Fruit fly (Drosophila melanogaster) whole organism, embryonic: ENCODE data around the gene CG13675.

Experiments used
- Abd-B ChIP-seq: fragments of 200-800 bp; sonication (Bioruptor generic); optimal IDR thresholded peaks from 2 replicates; lab custom pipeline; 2018; ENCODE audit warnings: missing biosample characterization, mild to moderate bottlenecking, missing genetic modification characterization, moderate library complexity
- Ada2b ChIP-seq: fragments of 200-800 bp; sonication (Bioruptor generic); IDR thresholded peaks from 2 replicates; pipeline ENCODE4 v1.3.6; 2022; ENCODE audit warnings: missing biosample characterization, missing genetic modification characterization
- BEAF-32 ChIP-seq: fragments of 200-800 bp; sonication (Bioruptor generic); optimal IDR thresholded peaks from 3 replicates; lab custom pipeline; 2017; ENCODE audit warnings: missing biosample characterization, missing genetic modification characterization, mild to moderate bottlenecking, moderate library complexity, missing genetic modification reagents
- CG11504 ChIP-seq: fragments of 200-800 bp; sonication (Bioruptor generic); optimal IDR thresholded peaks from 3 replicates; lab custom pipeline; 2019; ENCODE audit warnings: missing biosample characterization, mild to moderate bottlenecking, missing genetic modification characterization, moderate library complexity
- CG11696 ChIP-seq: fragments of 200-800 bp; sonication (Bioruptor generic); IDR thresholded peaks from 2 replicates; pipeline ENCODE4 v1.3.6; 2022; ENCODE audit warnings: missing biosample characterization, missing genetic modification characterization
- CG12155 ChIP-seq: fragments of 200-800 bp; sonication (Bioruptor generic); optimal IDR thresholded peaks from 3 replicates; lab custom pipeline; 2016; ENCODE audit warnings: missing biosample characterization, missing genetic modification characterization
- CG12219 ChIP-seq: fragments of 200-800 bp; sonication (Bioruptor generic); optimal IDR thresholded peaks from 3 replicates; lab custom pipeline; 2018; ENCODE audit warnings: missing biosample characterization, mild to moderate bottlenecking, missing genetic modification characterization
- CG1233 ChIP-seq: fragments of 200-800 bp; sonication (Bioruptor generic); optimal IDR thresholded peaks from 4 replicates; lab custom pipeline; 2018; ENCODE audit warnings: missing biosample characterization, mild to moderate bottlenecking, missing genetic modification characterization
- CG13424 ChIP-seq: fragments of 200-800 bp; sonication (Bioruptor generic); optimal IDR thresholded peaks from 2 replicates; lab custom pipeline; 2019; ENCODE audit warnings: missing biosample characterization, mild to moderate bottlenecking, missing genetic modification characterization, moderate library complexity
- CG14710 ChIP-seq: fragments of 200-800 bp; sonication (Bioruptor generic); optimal IDR thresholded peaks from 3 replicates; lab custom pipeline; 2019; ENCODE audit warnings: missing biosample characterization, mild to moderate bottlenecking, missing genetic modification characterization, moderate library complexity
- CG15011 ChIP-seq: fragments of 200-800 bp; sonication (Bioruptor generic); optimal IDR thresholded peaks from 3 replicates; lab custom pipeline; 2018; ENCODE audit warnings: missing biosample characterization, mild to moderate bottlenecking, missing genetic modification characterization
- CG17359 ChIP-seq: fragments of 200-800 bp; sonication (Bioruptor generic); optimal IDR thresholded peaks from 3 replicates; lab custom pipeline; 2018; ENCODE audit warnings: missing biosample characterization, mild to moderate bottlenecking, missing genetic modification characterization, moderate library complexity
- CG17829 ChIP-seq: fragments of 200-800 bp; optimal IDR thresholded peaks from 2 replicates; lab custom pipeline; 2019; ENCODE audit warnings: missing biosample characterization, mild to moderate bottlenecking, missing genetic modification characterization, moderate library complexity
- CG18599 ChIP-seq: fragments of 200-800 bp; sonication (Bioruptor generic); optimal IDR thresholded peaks from 3 replicates; lab custom pipeline; 2017; ENCODE audit warnings: missing biosample characterization, missing genetic modification characterization, mild to moderate bottlenecking, moderate library complexity, missing genetic modification reagents
- CG31365 ChIP-seq: fragments of 200-800 bp; sonication (Bioruptor generic); optimal IDR thresholded peaks from 2 replicates; lab custom pipeline; 2018; ENCODE audit warnings: missing biosample characterization, mild to moderate bottlenecking, missing genetic modification characterization
- CG31441 ChIP-seq: fragments of 200-800 bp; sonication (Bioruptor generic); IDR thresholded peaks from 2 replicates; pipeline ENCODE4 v1.3.6; 2022; ENCODE audit warnings: missing biosample characterization, missing genetic modification characterization
- CG32532 ChIP-seq: fragments of 200-800 bp; sonication (Bioruptor generic); IDR thresholded peaks from 2 replicates; pipeline ENCODE4 v1.3.6; 2022; ENCODE audit warnings: missing biosample characterization, missing genetic modification characterization
- CG34376 ChIP-seq: fragments of 200-800 bp; sonication (Bioruptor generic); optimal IDR thresholded peaks from 2 replicates; lab custom pipeline; 2018; ENCODE audit warnings: missing biosample characterization, mild to moderate bottlenecking, missing genetic modification characterization
- CG3995 ChIP-seq: fragments of 200-800 bp; sonication (Bioruptor generic); optimal IDR thresholded peaks from 3 replicates; lab custom pipeline; 2016; ENCODE audit warnings: missing biosample characterization, missing genetic modification characterization
- CG7372 ChIP-seq: fragments of 200-800 bp; sonication (Bioruptor generic); IDR thresholded peaks from 2 replicates; pipeline ENCODE4 v1.3.6; 2022; ENCODE audit warnings: missing biosample characterization, missing genetic modification characterization
- CG8281 ChIP-seq: fragments of 200-800 bp; sonication (Bioruptor generic); optimal IDR thresholded peaks from 2 replicates; lab custom pipeline; 2018; ENCODE audit warnings: missing biosample characterization, mild to moderate bottlenecking, missing genetic modification characterization, moderate library complexity
- CG8478 ChIP-seq: fragments of >200 bp; optimal IDR thresholded peaks from 2 replicates; lab custom pipeline; 2018
- Dip3 ChIP-seq: fragments of 200-800 bp; sonication (Bioruptor generic); optimal IDR thresholded peaks from 3 replicates; lab custom pipeline; 2016; ENCODE audit warnings: missing biosample characterization, missing genetic modification characterization
- Dp ChIP-seq: fragments of 200-800 bp; sonication (Bioruptor generic); optimal IDR thresholded peaks from 2 replicates; lab custom pipeline; 2018; ENCODE audit warnings: missing biosample characterization, mild to moderate bottlenecking, missing genetic modification characterization, moderate library complexity
- Hmx ChIP-seq: fragments of 200-800 bp; sonication (Bioruptor generic); optimal IDR thresholded peaks from 2 replicates; lab custom pipeline; 2016; ENCODE audit warnings: missing biosample characterization, missing genetic modification characterization
- Poxn ChIP-seq: fragments of 200-800 bp; sonication (Bioruptor generic); IDR thresholded peaks from 2 replicates; pipeline ENCODE4 v1.3.6; 2022; ENCODE audit warnings: missing biosample characterization, missing genetic modification characterization
- Rx ChIP-seq: fragments of 200-800 bp; sonication (Bioruptor generic); IDR thresholded peaks from 2 replicates; pipeline ENCODE4 v1.3.6; 2022; ENCODE audit warnings: missing biosample characterization, missing genetic modification characterization
- aop ChIP-seq: fragments of 200-800 bp; sonication (Bioruptor generic); IDR thresholded peaks from 2 replicates; pipeline ENCODE4 v1.3.6; 2022; ENCODE audit warnings: missing biosample characterization, missing genetic modification characterization
- bigmax ChIP-seq: fragments of 200-800 bp; sonication (Bioruptor generic); optimal IDR thresholded peaks from 2 replicates; lab custom pipeline; 2018; ENCODE audit warnings: missing biosample characterization, mild to moderate bottlenecking, missing genetic modification characterization
- ci ChIP-seq: fragments of 200-800 bp; sonication (Bioruptor generic); IDR thresholded peaks from 3 replicates; pipeline ENCODE4 v1.3.6; 2022; ENCODE audit warnings: missing biosample characterization, missing genetic modification characterization
- croc ChIP-seq: fragments of 200-800 bp; sonication (Bioruptor generic); conservative IDR thresholded peaks from 3 replicates; pipeline ENCODE4 v1.3.6; 2022; ENCODE audit warnings: missing biosample characterization, missing genetic modification characterization
- dm ChIP-seq: fragments of 200-800 bp; sonication (Bioruptor generic); optimal IDR thresholded peaks from 3 replicates; lab custom pipeline; 2016; ENCODE audit warnings: missing biosample characterization, missing genetic modification characterization
- dpn ChIP-seq, 2 experiments: fragments of 200-800 bp; sonication (Bioruptor generic); optimal IDR thresholded peaks; 3 replicates each; lab custom pipeline; 2016; ENCODE audit warnings: missing biosample characterization in 2 of 2, missing genetic modification characterization in 2 of 2
- esg ChIP-seq: fragments of 200-800 bp; sonication (Bioruptor generic); conservative IDR thresholded peaks from 2 replicates; pipeline ENCODE4 v1.3.6; 2022; ENCODE audit warnings: missing biosample characterization, missing genetic modification characterization
- exex ChIP-seq: fragments of 200-800 bp; sonication (Bioruptor generic); optimal IDR thresholded peaks from 4 replicates; lab custom pipeline; 2018; ENCODE audit warnings: missing biosample characterization, mild to moderate bottlenecking, missing genetic modification characterization, moderate library complexity
- fd96Cb ChIP-seq: fragments of 200-800 bp; sonication (Bioruptor generic); optimal IDR thresholded peaks from 2 replicates; lab custom pipeline; 2018; ENCODE audit warnings: missing biosample characterization, mild to moderate bottlenecking, missing genetic modification characterization, moderate library complexity
- fru ChIP-seq: fragments of >200 bp; optimal IDR thresholded peaks from 2 replicates; lab custom pipeline; 2017
- gem ChIP-seq: fragments of 200-800 bp; sonication (Bioruptor generic); optimal IDR thresholded peaks from 2 replicates; lab custom pipeline; 2019; ENCODE audit warnings: missing biosample characterization, mild to moderate bottlenecking, missing genetic modification characterization, moderate library complexity
- lov ChIP-seq, 2 experiments: fragments of 200-800 bp in 1 of 2; fragments of >200 bp in 1 of 2; sonication (Bioruptor generic) in 1 of 2; IDR thresholded peaks in 1 of 2; optimal IDR thresholded peaks in 1 of 2; 2 replicates in 1 of 2; 3 replicates in 1 of 2; pipeline versions ENCODE4 v1.3.6 to Lab custom; 2017 to 2022; ENCODE audit warnings: missing biosample characterization in 1 of 2, missing genetic modification characterization in 1 of 2
- nau ChIP-seq: fragments of 200-800 bp; sonication (Bioruptor generic); optimal IDR thresholded peaks from 3 replicates; lab custom pipeline; 2017; ENCODE audit warnings: missing biosample characterization, mild to moderate bottlenecking, missing genetic modification characterization, missing genetic modification reagents
- otp ChIP-seq: fragments of 200-800 bp; sonication (Bioruptor generic); IDR thresholded peaks from 3 replicates; pipeline ENCODE4, ENCODE4 v1.3.6; 2022; ENCODE audit warnings: missing biosample characterization, missing genetic modification characterization
- shn ChIP-seq: fragments of 200-800 bp; sonication (Bioruptor generic); optimal IDR thresholded peaks from 3 replicates; lab custom pipeline; 2016; ENCODE audit warnings: missing biosample characterization, missing genetic modification characterization
- so ChIP-seq: fragments of 200-800 bp; sonication (Bioruptor generic); IDR thresholded peaks from 3 replicates; pipeline ENCODE4 v1.3.6; 2022; ENCODE audit warnings: missing biosample characterization, missing genetic modification characterization
- stwl ChIP-seq: fragments of 200-800 bp; sonication (Bioruptor generic); optimal IDR thresholded peaks from 3 replicates; lab custom pipeline; 2018; ENCODE audit warnings: missing biosample characterization, mild to moderate bottlenecking, missing genetic modification characterization, moderate library complexity
- tup ChIP-seq: fragments of 200-800 bp; sonication (Bioruptor generic); optimal IDR thresholded peaks from 2 replicates; lab custom pipeline; 2016; ENCODE audit warnings: missing biosample characterization, mild to moderate bottlenecking, missing genetic modification characterization, moderate library complexity
- twi ChIP-seq: fragments of 200-800 bp; optimal IDR thresholded peaks from 2 replicates; lab custom pipeline; 2019; ENCODE audit warnings: missing biosample characterization, mild to moderate bottlenecking, missing genetic modification characterization, moderate library complexity
- vvl ChIP-seq: fragments of 200-800 bp; sonication (Bioruptor generic); IDR thresholded peaks from 2 replicates; pipeline ENCODE4 v1.3.6; 2022; ENCODE audit warnings: missing biosample characterization, missing genetic modification characterization

CG13675 gene

dm6 chr3L:8185263-8186227 is 20.2 kb upstream of the CG13675 start (continued):
- TF ChIP-seq CG15011 (GFP tag; lab: Kevin White, UChicago) (no peak), CG32532 (GFP tag; lab: Robert Waterston, UW) (peak; percentile 64; the same call in 1 of the 2 replicates), so (GFP tag; lab: Robert Waterston, UW) (no peak), Poxn (GFP tag; lab: Robert Waterston, UW) (no peak), aop (no peak), tup (GFP tag; lab: Kevin White, UChicago) (peak; percentile 30), vvl (0 out of 2 replicates have a peak, but pooled peaks have one; percentile 44), CG34376 (GFP tag; lab: Kevin White, UChicago) (peak; percentile 97), Dp (no peak), CG13424 (peak; percentile 30), CG17829 (tag; lab: Kevin White, UChicago) (peak; percentile 32), dpn (GFP tag; optimal IDR thresholded peaks at IDR 0.05; lab: Kevin White, UChicago) (peak; percentile 38 to 48), bigmax (GFP tag; lab: Kevin White, UChicago) (no peak), CG11504 (tag; lab: Kevin White, UChicago) (peak; percentile 57), stwl (tag; lab: Kevin White, UChicago) (no peak), dm (GFP tag; lab: Kevin White, UChicago) (no peak), CG17359 (tag; lab: Kevin White, UChicago) (peak; percentile 43), Dip3 (GFP tag; lab: Kevin White, UChicago) (peak; percentile 58), gem (tag; lab: Kevin White, UChicago) (peak; percentile 62), fru (lab: Kevin White, UChicago) (no peak), CG12219 (peak; percentile 18), Ada2b (GFP tag; lab: Robert Waterston, UW) (peak; percentile 55; the same call in 1 of the 2 replicates), CG3995 (GFP tag; lab: Kevin White, UChicago) (peak; percentile 68), fd96Cb (tag; lab: Kevin White, UChicago) (peak; percentile 7), CG14710 (no peak), CG31441 (GFP tag; lab: Robert Waterston, UW) (peak; percentile 51), CG1233 (GFP tag; lab: Kevin White, UChicago) (no peak), CG12155 (GFP tag; lab: Kevin White, UChicago) (peak; percentile 47), ci (GFP tag; lab: Robert Waterston, UW) (peak; percentile 13; the same call in 1 of the 3 replicates), BEAF-32 (GFP tag; lab: Kevin White, UChicago) (no peak), croc (GFP tag; lab: Robert Waterston, UW) (no peak), Rx (GFP tag; lab: Robert Waterston, UW) (no peak), CG8281 (tag; lab: Kevin White, UChicago) (no peak), shn (GFP tag; lab: Kevin White, UChicago) (peak; percentile 65), CG7372 (GFP tag; lab: Robert Waterston, UW) (0 out of 2 replicates have a peak, but pooled peaks have one; percentile 27), lov (optimal IDR thresholded peaks at IDR 0.05; lab: Kevin White, UChicago) (no peak), lov (GFP tag; IDR thresholded peaks at IDR 0.05; lab: Robert Waterston, UW) (no peak), Abd-B (GFP tag; lab: Kevin White, UChicago) (peak; percentile 30), Hmx (GFP tag; lab: Kevin White, UChicago) (no peak), CG11696 (GFP tag; lab: Robert Waterston, UW) (0 out of 2 replicates have a peak, but pooled peaks have one; percentile 8), otp (peak; percentile 3; the same call in 1 of the 3 replicates), esg (GFP tag; lab: Robert Waterston, UW) (peak; percentile 36), twi (tag; lab: Kevin White, UChicago) (no peak), CG18599 (GFP tag; lab: Kevin White, UChicago) (peak; percentile 80), nau (GFP tag; lab: Kevin White, UChicago) (no peak), exex (tag; lab: Kevin White, UChicago) (peak; percentile 80), CG31365 (tag; lab: Kevin White, UChicago) (no peak), CG8478 (lab: Kevin White, UChicago) (no peak)
